Fruit fly (Drosophila melanogaster): Measurements from ENCODE around the gene ppk27.

Gene ppk27

dm6 chr3L:3767825-3768224 lies 12.8 kb upstream of the ppk27 start (continued):
- TF ChIP-seq CG11093 (GFP tag; IDR thresholded peaks at IDR 0.05) (no peak), aop (GFP tag; IDR thresholded peaks at IDR 0.05) (no peak), rib (GFP tag; IDR thresholded peaks at IDR 0.05) (no peak), CG10274 (GFP tag; optimal IDR thresholded peaks at IDR 0.05) (no peak), CG4328 (GFP tag; optimal IDR thresholded peaks at IDR 0.05) (no peak), CG8359 (GFP tag; optimal IDR thresholded peaks at IDR 0.05; ENCODE audit: borderline replicate concordance) (no peak), jigr1 (GFP tag; IDR thresholded peaks at IDR 0.05) (no peak), YL-1 (GFP tag; optimal IDR thresholded peaks at IDR 0.05) (peak; percentile 36), pzg (GFP tag; optimal IDR thresholded peaks at IDR 0.05) (no peak), Elba2 (GFP tag; optimal IDR thresholded peaks at IDR 0.05) (no peak), CG12942 (GFP tag; optimal IDR thresholded peaks at IDR 0.05) (peak; percentile 49), dysf (GFP tag; IDR thresholded peaks at IDR 0.05) (peak; percentile 60; the same call in 2 of the 3 replicates), Stat92E (GFP tag; optimal IDR thresholded peaks at IDR 0.05) (no peak), Awh (GFP tag; IDR thresholded peaks at IDR 0.05) (peak; percentile 59), Dbx (GFP tag; IDR thresholded peaks at IDR 0.05) (peak; percentile 48; the same call in 1 of the 3 replicates), CG9727 (GFP tag; optimal IDR thresholded peaks at IDR 0.05) (peak; percentile 41), CG11247 (GFP tag; IDR thresholded peaks at IDR 0.05) (peak; percentile 63), toy (GFP tag; IDR thresholded peaks at IDR 0.05) (peak; percentile 42; the same call in 1 of the 2 replicates), CG11723 (GFP tag; optimal IDR thresholded peaks at IDR 0.05) (peak; percentile 62), esg (GFP tag; conservative IDR thresholded peaks at IDR 0.05) (no peak), CG10209 (GFP tag; optimal IDR thresholded peaks at IDR 0.05) (peak; percentile 69), org-1 (GFP tag; optimal IDR thresholded peaks at IDR 0.05) (peak; percentile 26), ase (GFP tag; IDR thresholded peaks at IDR 0.05) (peak; percentile 52; the same call in 1 of the 3 replicates), Usf (GFP tag; optimal IDR thresholded peaks at IDR 0.05) (peak; percentile 18), CG2678 (tag; optimal IDR thresholded peaks at IDR 0.05) (no peak), Nf-YB (GFP tag; optimal IDR thresholded peaks at IDR 0.05) (no peak), sens (GFP tag) (peak; percentile 92), disco-r (GFP tag; optimal IDR thresholded peaks at IDR 0.05) (peak; percentile 46), Bdp1 (GFP tag; optimal IDR thresholded peaks at IDR 0.05) (peak; percentile 70), hb (GFP tag; IDR thresholded peaks at IDR 0.05; ENCODE audit: partially characterized antibody) (no peak), CG34376 (GFP tag; optimal IDR thresholded peaks at IDR 0.05) (no peak), CG8924 (tag; optimal IDR thresholded peaks at IDR 0.05) (peak; percentile 15), ac (GFP tag; optimal IDR thresholded peaks at IDR 0.05) (no peak), CG15696 (tag; optimal IDR thresholded peaks at IDR 0.05) (no peak), Hey (tag; optimal IDR thresholded peaks at IDR 0.05) (no peak), wor (GFP tag; IDR thresholded peaks at IDR 0.05) (no peak), CG12659 (GFP tag; optimal IDR thresholded peaks at IDR 0.05) (peak; percentile 30), seq (GFP tag; IDR thresholded peaks at IDR 0.05) (peak; percentile 36; the same call in 1 of the 2 replicates)

- TF ChIP-seq ERR (GFP tag; optimal IDR thresholded peaks at IDR 0.05), result no peak
- peak; percentile 61; the same call in 1 of the 2 replicates for TF ChIP-seq amos (GFP tag; IDR thresholded peaks at IDR 0.05; ENCODE audit: partially characterized antibody)
- TF ChIP-seq Hr3 (GFP tag; optimal IDR thresholded peaks at IDR 0.05), result no peak
- TF ChIP-seq CG13287 (GFP tag; IDR thresholded peaks at IDR 0.05; ENCODE audit: partially characterized antibody), result peak; percentile 10; the same call in 1 of the 2 replicates
- TF ChIP-seq ci (GFP tag; IDR thresholded peaks at IDR 0.05), result no peak
- no peak for TF ChIP-seq sc (optimal IDR thresholded peaks at IDR 0.05)
- TF ChIP-seq sc (GFP tag; optimal IDR thresholded peaks at IDR 0.05), result no peak
- no peak for TF ChIP-seq CG10274 (GFP tag; optimal IDR thresholded peaks at IDR 0.05)
- TF ChIP-seq CG10321 (GFP tag; IDR thresholded peaks at IDR 0.05), result no peak
- no peak for TF ChIP-seq CG12942 (GFP tag; optimal IDR thresholded peaks at IDR 0.05)
- TF ChIP-seq CTCF (GFP tag; optimal IDR thresholded peaks at IDR 0.05), result peak; percentile 47
- no peak for TF ChIP-seq CG12219 (GFP tag; optimal IDR thresholded peaks at IDR 0.05)
- TF ChIP-seq Bgb (GFP tag; IDR thresholded peaks at IDR 0.05; ENCODE audit: partially characterized antibody), result peak; percentile 21; the same call in 1 of the 2 replicates
- TF ChIP-seq prd (optimal IDR thresholded peaks at IDR 0.05), result no peak
- TF ChIP-seq prd (GFP tag; IDR thresholded peaks at IDR 0.05), result no peak
- TF ChIP-seq Fer1 (GFP tag; optimal IDR thresholded peaks at IDR 0.05), result no peak
- peak; percentile 32; the same call in 1 of the 3 replicates for TF ChIP-seq knrl (GFP tag; IDR thresholded peaks at IDR 0.05; ENCODE audit: partially characterized antibody)
- no peak for TF ChIP-seq E2f1 (GFP tag; IDR thresholded peaks at IDR 0.05)
These were observed 11.7 kb upstream of the ppk27 start for dm6 chr3L:3766704-3767103.
